Worm (Caenorhabditis elegans) whole organism, young adult: Measurements from ENCODE around the gene smg-3.

Source experiments
- Y53F4B.3 ChIP-seq: fragments of 200-800 bp; sonication (Bioruptor generic); IDR thresholded peaks from 2 replicates; pipeline ENCODE4 v1.3.6; 2022; ENCODE audit warnings: missing genetic modification reagents, missing genetic modification characterization, missing compliant biosample characterization
- Y79H2A.3 ChIP-seq: fragments of 200-800 bp; sonication (Bioruptor generic); conservative IDR thresholded peaks from 2 replicates; pipeline ENCODE4 v1.3.6; 2022; ENCODE audit warnings: missing genetic modification reagents, missing genetic modification characterization, missing compliant biosample characterization
- nhr-179 ChIP-seq: sonication (generic microtip); optimal IDR thresholded peaks from 2 replicates; lab custom pipeline; 2016; ENCODE audit warnings: mild to moderate bottlenecking, missing genetic modification characterization, missing compliant biosample characterization
- unc-62 ChIP-seq: fragments of 150-350 bp; optimal IDR thresholded peaks from 2 replicates; lab custom pipeline; 2014; ENCODE audit warnings: missing biosample characterization, missing genetic modification reagents, missing genetic modification characterization

- TF ChIP-seq nhr-179 (tag; lab: Kevin White, UChicago) (no peak), Y53F4B.3 (GFP tag; lab: Robert Waterston, UW) (no peak), Y79H2A.3 (GFP tag; lab: Robert Waterston, UW) (no peak), unc-62 (GFP tag; lab: Kevin White, UChicago) (no peak)
Measured at ce11 chrIV:6373721-6374120, 828 bp upstream of the smg-3 start.
